Fruit fly (Drosophila melanogaster) whole organism, embryonic: ENCODE data around the gene CG7213.

ENCODE experiments used
- Bgb ChIP-seq: fragments of 200-800 bp; sonication (Bioruptor generic); IDR thresholded peaks from 2 replicates; pipeline ENCODE4 v1.3.6; 2022; ENCODE audit warnings: missing biosample characterization, missing genetic modification characterization; ENCODE audit not compliant: partially characterized antibody
- CG10462 ChIP-seq: fragments of 200-800 bp; sonication (Bioruptor generic); optimal IDR thresholded peaks from 2 replicates; lab custom pipeline; 2016; ENCODE audit warnings: missing biosample characterization, missing genetic modification characterization
- CG11085 ChIP-seq: fragments of 200-800 bp; sonication (Bioruptor generic); IDR thresholded peaks from 2 replicates; pipeline ENCODE4 v1.3.6; 2022; ENCODE audit warnings: missing biosample characterization, missing genetic modification characterization
- CG11560 ChIP-seq: fragments of 200-800 bp; sonication (Bioruptor generic); IDR thresholded peaks from 3 replicates; pipeline ENCODE4 v1.3.6; 2022; ENCODE audit warnings: missing biosample characterization, missing genetic modification characterization
- CG14050 ChIP-seq: fragments of 200-800 bp; sonication (Bioruptor generic); IDR thresholded peaks from 3 replicates; pipeline ENCODE4 v1.3.6; 2022; ENCODE audit warnings: missing biosample characterization, missing genetic modification characterization
- CG15479 ChIP-seq: fragments of 200-800 bp; sonication (Bioruptor generic); optimal IDR thresholded peaks from 3 replicates; lab custom pipeline; 2019; ENCODE audit warnings: missing biosample characterization, mild to moderate bottlenecking, missing genetic modification characterization, moderate library complexity
- CG16779 ChIP-seq: fragments of 200-800 bp; sonication (Bioruptor generic); IDR thresholded peaks from 2 replicates; pipeline ENCODE4 v1.3.6; 2022; ENCODE audit warnings: missing biosample characterization, missing genetic modification characterization
- CG17802 ChIP-seq: fragments of 200-800 bp; sonication (Bioruptor generic); optimal IDR thresholded peaks from 2 replicates; lab custom pipeline; 2018; ENCODE audit warnings: missing biosample characterization, mild to moderate bottlenecking, missing genetic modification characterization, moderate library complexity
- CG18262 ChIP-seq: fragments of 200-800 bp; optimal IDR thresholded peaks from 3 replicates; lab custom pipeline; 2019; ENCODE audit warnings: missing biosample characterization, mild to moderate bottlenecking, missing genetic modification characterization, moderate library complexity
- CG31388 ChIP-seq: fragments of 200-800 bp; sonication (Bioruptor generic); optimal IDR thresholded peaks from 2 replicates; lab custom pipeline; 2016; ENCODE audit warnings: missing biosample characterization, missing genetic modification characterization
- CG31441 ChIP-seq: fragments of 200-800 bp; sonication (Bioruptor generic); IDR thresholded peaks from 2 replicates; pipeline ENCODE4 v1.3.6; 2022; ENCODE audit warnings: missing biosample characterization, missing genetic modification characterization
- CG32767 ChIP-seq: fragments of 200-800 bp; sonication (Bioruptor generic); IDR thresholded peaks from 2 replicates; pipeline ENCODE4 v1.3.6; 2022; ENCODE audit warnings: missing biosample characterization, missing genetic modification characterization
- CG32772 ChIP-seq: fragments of 200-800 bp; sonication (Bioruptor generic); IDR thresholded peaks from 2 replicates; pipeline ENCODE4 v1.3.6; 2022; ENCODE audit warnings: missing biosample characterization, missing genetic modification characterization
- CG3995 ChIP-seq: fragments of 200-800 bp; sonication (Bioruptor generic); optimal IDR thresholded peaks from 3 replicates; lab custom pipeline; 2016; ENCODE audit warnings: missing biosample characterization, missing genetic modification characterization
- CG4730 ChIP-seq: fragments of 200-800 bp; sonication (Bioruptor generic); IDR thresholded peaks from 2 replicates; pipeline ENCODE4 v1.3.6; 2022; ENCODE audit warnings: missing biosample characterization, missing genetic modification characterization
- CG4820 ChIP-seq: fragments of 200-800 bp; sonication (Bioruptor generic); optimal IDR thresholded peaks from 3 replicates; lab custom pipeline; 2016; ENCODE audit warnings: missing biosample characterization, missing genetic modification characterization
- CG6791 ChIP-seq: fragments of 200-800 bp; sonication (Bioruptor generic); IDR thresholded peaks from 3 replicates; pipeline ENCODE4 v1.3.6; 2022; ENCODE audit warnings: missing biosample characterization, missing genetic modification characterization; ENCODE audit not compliant: partially characterized antibody
- CG7372 ChIP-seq: fragments of 200-800 bp; sonication (Bioruptor generic); IDR thresholded peaks from 2 replicates; pipeline ENCODE4 v1.3.6; 2022; ENCODE audit warnings: missing biosample characterization, missing genetic modification characterization
- CG8478 ChIP-seq: fragments of >200 bp; optimal IDR thresholded peaks from 2 replicates; lab custom pipeline; 2018
- Dek ChIP-seq: fragments of 200-800 bp; sonication (Bioruptor generic); optimal IDR thresholded peaks from 3 replicates; lab custom pipeline; 2019; ENCODE audit warnings: missing biosample characterization, mild to moderate bottlenecking, missing genetic modification characterization, moderate library complexity
- Dref ChIP-seq: fragments of 200-800 bp; sonication (Bioruptor generic); IDR thresholded peaks from 2 replicates; pipeline ENCODE4 v1.3.6; 2022; ENCODE audit warnings: missing biosample characterization, missing genetic modification characterization
- Fer2 ChIP-seq: fragments of 200-800 bp; sonication (Bioruptor generic); optimal IDR thresholded peaks from 2 replicates; lab custom pipeline; 2018; ENCODE audit warnings: missing biosample characterization, mild to moderate bottlenecking, missing genetic modification characterization, moderate library complexity
- Hand ChIP-seq: fragments of 200-800 bp; sonication (Bioruptor generic); optimal IDR thresholded peaks from 2 replicates; lab custom pipeline; 2017; ENCODE audit warnings: mild to moderate bottlenecking, missing biosample characterization, missing genetic modification reagents, missing genetic modification characterization
- Hmr ChIP-seq: fragments of 200-800 bp; sonication (Bioruptor generic); optimal IDR thresholded peaks from 3 replicates; lab custom pipeline; 2017; ENCODE audit warnings: mild to moderate bottlenecking, missing biosample characterization, missing genetic modification reagents, missing genetic modification characterization
- MESR4 ChIP-seq: fragments of 200-800 bp; sonication (Bioruptor generic); optimal IDR thresholded peaks from 2 replicates; lab custom pipeline; 2018; ENCODE audit warnings: missing biosample characterization, mild to moderate bottlenecking, missing genetic modification characterization, moderate library complexity
- Max ChIP-seq: fragments of 200-800 bp; sonication (Bioruptor generic); optimal IDR thresholded peaks from 2 replicates; lab custom pipeline; 2016; ENCODE audit warnings: missing biosample characterization, mild to moderate bottlenecking, missing genetic modification characterization
- Meics ChIP-seq: fragments of 200-800 bp; sonication (Bioruptor generic); optimal IDR thresholded peaks from 2 replicates; lab custom pipeline; 2017; ENCODE audit warnings: missing biosample characterization, mild to moderate bottlenecking, missing genetic modification characterization
- Mrtf ChIP-seq: fragments of 200-800 bp; sonication (Bioruptor generic); IDR thresholded peaks from 3 replicates; pipeline ENCODE4 v1.3.6; 2022; ENCODE audit warnings: missing biosample characterization, missing genetic modification characterization
- Nf-YB ChIP-seq: fragments of 200-800 bp; sonication (Bioruptor generic); optimal IDR thresholded peaks from 3 replicates; lab custom pipeline; 2019; ENCODE audit warnings: missing biosample characterization, mild to moderate bottlenecking, missing genetic modification characterization, moderate library complexity
- Nf-YC ChIP-seq: fragments of 200-800 bp; optimal IDR thresholded peaks from 3 replicates; lab custom pipeline; 2019; ENCODE audit warnings: missing biosample characterization, mild to moderate bottlenecking, missing genetic modification characterization, moderate library complexity
- PHDP ChIP-seq: fragments of 200-800 bp; sonication (Bioruptor generic); optimal IDR thresholded peaks from 3 replicates; lab custom pipeline; 2018; ENCODE audit warnings: missing biosample characterization, mild to moderate bottlenecking, missing genetic modification characterization, moderate library complexity
- Sox100B ChIP-seq: fragments of 200-800 bp; sonication (Bioruptor generic); optimal IDR thresholded peaks from 3 replicates; lab custom pipeline; 2018; ENCODE audit warnings: missing biosample characterization, mild to moderate bottlenecking, missing genetic modification characterization
- abd-A ChIP-seq: fragments of 200-800 bp; sonication (Bioruptor generic); optimal IDR thresholded peaks from 3 replicates; lab custom pipeline; 2019; ENCODE audit warnings: missing biosample characterization, mild to moderate bottlenecking, missing genetic modification characterization, moderate library complexity
- bigmax ChIP-seq: fragments of 200-800 bp; sonication (Bioruptor generic); optimal IDR thresholded peaks from 2 replicates; lab custom pipeline; 2018; ENCODE audit warnings: missing biosample characterization, mild to moderate bottlenecking, missing genetic modification characterization
- ci ChIP-seq: fragments of 200-800 bp; sonication (Bioruptor generic); IDR thresholded peaks from 3 replicates; pipeline ENCODE4 v1.3.6; 2022; ENCODE audit warnings: missing biosample characterization, missing genetic modification characterization
- crol ChIP-seq: fragments of 200-800 bp; sonication (Bioruptor generic); IDR thresholded peaks from 2 replicates; pipeline ENCODE4 v1.3.6; 2022; ENCODE audit warnings: missing biosample characterization, missing genetic modification characterization
- dmrt11E ChIP-seq: fragments of 200-800 bp; sonication (Bioruptor generic); optimal IDR thresholded peaks from 3 replicates; lab custom pipeline; 2018; ENCODE audit warnings: missing biosample characterization, mild to moderate bottlenecking, missing genetic modification characterization, moderate library complexity
- gro ChIP-seq: fragments of 200-800 bp; sonication (Bioruptor generic); optimal IDR thresholded peaks from 2 replicates; lab custom pipeline; 2016; ENCODE audit warnings: missing biosample characterization, missing genetic modification characterization
- insv ChIP-seq, 2 experiments: fragments of 200-800 bp; sonication (Bioruptor generic); optimal IDR thresholded peaks; 3 replicates each; lab custom pipeline; 2016 to 2018; ENCODE audit warnings: missing biosample characterization in 2 of 2, missing genetic modification characterization in 2 of 2
- inv ChIP-seq: fragments of 200-800 bp; sonication (Bioruptor generic); IDR thresholded peaks from 2 replicates; pipeline ENCODE4 v1.3.6; 2022; ENCODE audit warnings: missing biosample characterization, missing genetic modification characterization; ENCODE audit not compliant: partially characterized antibody
- kni ChIP-seq: fragments of 200-800 bp; sonication (Bioruptor generic); optimal IDR thresholded peaks from 3 replicates; lab custom pipeline; 2017; ENCODE audit warnings: mild to moderate bottlenecking, missing biosample characterization, missing genetic modification reagents, missing genetic modification characterization
- lola ChIP-seq, 3 experiments: fragments of >200 bp in 2 of 3; fragments of 200-800 bp in 1 of 3; sonication (Bioruptor generic) in 1 of 3; optimal IDR thresholded peaks; 2 replicates each; lab custom pipeline; 2017 to 2019; ENCODE audit warnings: missing biosample characterization in 3 of 3, missing genetic modification characterization in 3 of 3, mild to moderate bottlenecking in 1 of 3, moderate library complexity in 1 of 3
- luna ChIP-seq: fragments of 200-800 bp; sonication (Bioruptor generic); optimal IDR thresholded peaks from 2 replicates; lab custom pipeline; 2016; ENCODE audit warnings: missing biosample characterization, missing genetic modification characterization
- prd ChIP-seq, 3 experiments: fragments of >200 bp in 2 of 3; fragments of 200-800 bp in 1 of 3; sonication (Bioruptor generic) in 1 of 3; optimal IDR thresholded peaks in 2 of 3; IDR thresholded peaks in 1 of 3; 2 replicates in 2 of 3; 3 replicates in 1 of 3; pipeline versions ENCODE4 v1.3.6 to Lab custom; 2017 to 2022; ENCODE audit warnings: missing biosample characterization in 1 of 3, missing genetic modification characterization in 1 of 3
- sim ChIP-seq: fragments of 200-800 bp; sonication (Bioruptor generic); IDR thresholded peaks from 2 replicates; pipeline ENCODE4 v1.3.6; 2022; ENCODE audit warnings: missing biosample characterization, missing genetic modification characterization
- sr ChIP-seq: fragments of 200-800 bp; sonication (Bioruptor generic); IDR thresholded peaks from 3 replicates; pipeline ENCODE4 v1.3.6; 2022; ENCODE audit warnings: missing biosample characterization, missing genetic modification characterization
- tx ChIP-seq: fragments of 200-800 bp; sonication (Bioruptor generic); optimal IDR thresholded peaks from 2 replicates; lab custom pipeline; 2016; ENCODE audit warnings: missing biosample characterization, missing genetic modification characterization
- wdn ChIP-seq: fragments of 200-800 bp; sonication (Bioruptor generic); IDR thresholded peaks from 2 replicates; pipeline ENCODE4 v1.3.6; 2022; ENCODE audit warnings: missing biosample characterization, missing genetic modification characterization

Gene CG7213

DNA sequence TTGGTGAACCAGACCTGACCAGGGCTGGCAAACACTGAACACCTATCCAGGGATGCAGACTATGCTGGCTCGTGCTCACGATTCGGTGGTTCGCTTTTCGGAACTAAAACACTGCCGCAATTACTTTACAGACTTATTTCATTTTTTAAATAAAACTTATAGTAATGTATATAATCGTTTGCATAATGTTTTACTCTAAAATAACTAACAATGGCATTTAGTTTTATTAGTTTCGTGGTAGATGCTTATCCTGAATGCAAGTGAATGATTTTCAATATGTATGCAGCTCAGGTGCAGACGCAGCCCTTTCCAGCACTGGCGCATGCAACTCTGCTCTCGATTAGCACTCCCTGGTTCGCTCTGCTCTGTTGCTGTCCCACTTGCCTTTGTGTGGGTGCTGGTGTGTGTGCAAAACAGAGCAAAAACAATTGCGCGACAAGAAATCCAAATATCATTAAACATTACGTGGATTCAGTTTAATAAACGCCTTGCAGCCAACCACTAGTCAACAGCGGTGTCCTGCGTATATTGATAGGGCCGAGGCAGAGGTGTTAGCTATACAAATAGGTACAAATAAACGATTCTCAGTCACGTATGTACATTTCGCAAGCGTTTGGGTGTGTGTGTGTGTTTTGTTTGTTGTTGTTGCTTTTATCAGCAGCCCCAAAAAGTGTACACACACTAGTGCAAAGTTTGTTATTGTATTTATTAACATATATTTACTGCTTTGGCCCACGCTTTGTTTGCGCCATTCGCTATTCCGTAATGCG is 53.6 kb downstream of the CG7213 start, which contains the start of the genes ERR and Atg18a (continued):
- no peak for TF ChIP-seq Sox100B (GFP tag; lab: Kevin White, UChicago)
- peak; percentile 51 for TF ChIP-seq CG3995
- TF ChIP-seq lola (GFP tag; optimal IDR thresholded peaks at IDR 0.05; lab: Kevin White, UChicago) = peak in 1 of 3 experiments; percentile 79
- no peak for TF ChIP-seq prd (optimal IDR thresholded peaks at IDR 0.05; lab: Kevin White, UChicago)
- peak; percentile 93 for TF ChIP-seq prd (GFP tag; IDR thresholded peaks at IDR 0.05; lab: Robert Waterston, UW)
- peak; percentile 79 for TF ChIP-seq Mrtf (GFP tag; lab: Robert Waterston, UW)
- peak; percentile 76; the same call in 1 of the 2 replicates for TF ChIP-seq CG16779 (GFP tag; lab: Robert Waterston, UW)
- peak; percentile 89 for TF ChIP-seq CG32772 (GFP tag; lab: Robert Waterston, UW)
- TF ChIP-seq gro (GFP tag; lab: Kevin White, UChicago) = peak; percentile 66
- peak; percentile 87 for TF ChIP-seq Dek (tag; lab: Kevin White, UChicago)
- peak; percentile 88 for TF ChIP-seq CG11085
- peak; percentile 75 for TF ChIP-seq PHDP (tag; lab: Kevin White, UChicago)
- TF ChIP-seq CG4730 = peak; percentile 82
- TF ChIP-seq kni (GFP tag; lab: Kevin White, UChicago) = peak; percentile 90
- TF ChIP-seq sr = peak; percentile 46; the same call in 1 of the 3 replicates
- TF ChIP-seq Meics (GFP tag; lab: Kevin White, UChicago) = peak; percentile 80
- peak; percentile 79; the same call in 1 of the 2 replicates for TF ChIP-seq wdn (GFP tag; lab: Robert Waterston, UW)
- TF ChIP-seq CG7372 (GFP tag; lab: Robert Waterston, UW) = peak; percentile 89
- peak; percentile 81 for TF ChIP-seq Max
- peak; percentile 41 for TF ChIP-seq CG31388 (GFP tag; lab: Kevin White, UChicago)
- peak; percentile 80 for TF ChIP-seq CG11560 (tag; lab: Robert Waterston, UW)
- TF ChIP-seq CG18262 (tag; lab: Kevin White, UChicago) = peak; percentile 79
- TF ChIP-seq MESR4 (GFP tag; lab: Kevin White, UChicago) = peak; percentile 82
- TF ChIP-seq CG32767 (GFP tag; lab: Robert Waterston, UW) = peak; percentile 76; the same call in 1 of the 2 replicates
- TF ChIP-seq CG14050 = peak; percentile 70
- TF ChIP-seq inv (GFP tag; lab: Robert Waterston, UW) = peak; percentile 61; the same call in 1 of the 2 replicates
- peak; percentile 83; the same call in 1 of the 2 replicates for TF ChIP-seq CG31441 (GFP tag; lab: Robert Waterston, UW)
- peak; percentile 45; the same call in 1 of the 3 replicates for TF ChIP-seq CG6791 (GFP tag; lab: Robert Waterston, UW)
- peak; percentile 81 for TF ChIP-seq Nf-YC (tag; lab: Kevin White, UChicago)
- no peak for TF ChIP-seq bigmax (GFP tag; lab: Kevin White, UChicago)
- peak; percentile 74 for TF ChIP-seq dmrt11E (tag; lab: Kevin White, UChicago)
- TF ChIP-seq CG17802 (tag; lab: Kevin White, UChicago) = peak; percentile 31
- TF ChIP-seq Dref (GFP tag; lab: Robert Waterston, UW) = peak; percentile 48; the same call in 1 of the 2 replicates
- TF ChIP-seq tx (GFP tag; lab: Kevin White, UChicago) = peak; percentile 82
- peak; percentile 76 for TF ChIP-seq CG8478 (lab: Kevin White, UChicago)
- peak; percentile 82 for TF ChIP-seq Fer2 (tag; lab: Kevin White, UChicago)
- peak in 1 of 2 experiments; percentile 67 for TF ChIP-seq insv (GFP tag; optimal IDR thresholded peaks at IDR 0.05; lab: Kevin White, UChicago)
- TF ChIP-seq luna (GFP tag; lab: Kevin White, UChicago) = peak; percentile 23
- peak; percentile 89 for TF ChIP-seq Hmr (GFP tag; lab: Kevin White, UChicago)
- TF ChIP-seq CG15479 = peak; percentile 90
- peak; percentile 17 for TF ChIP-seq Hand (GFP tag; lab: Kevin White, UChicago)
- no peak for TF ChIP-seq abd-A (tag; lab: Kevin White, UChicago)
- TF ChIP-seq crol (GFP tag; lab: Robert Waterston, UW) = no peak
- TF ChIP-seq sim (GFP tag; lab: Robert Waterston, UW) = no peak
- TF ChIP-seq CG4820 (GFP tag; lab: Kevin White, UChicago) = peak; percentile 78
- peak; percentile 34; the same call in 1 of the 2 replicates for TF ChIP-seq Bgb
- TF ChIP-seq Nf-YB = peak; percentile 33
- peak; percentile 71 for TF ChIP-seq CG10462 (GFP tag; lab: Kevin White, UChicago)
- TF ChIP-seq ci (GFP tag; lab: Robert Waterston, UW) = peak; percentile 82
